Worm (Caenorhabditis elegans): ENCODE measurements around the gene pac-1.

DNA sequence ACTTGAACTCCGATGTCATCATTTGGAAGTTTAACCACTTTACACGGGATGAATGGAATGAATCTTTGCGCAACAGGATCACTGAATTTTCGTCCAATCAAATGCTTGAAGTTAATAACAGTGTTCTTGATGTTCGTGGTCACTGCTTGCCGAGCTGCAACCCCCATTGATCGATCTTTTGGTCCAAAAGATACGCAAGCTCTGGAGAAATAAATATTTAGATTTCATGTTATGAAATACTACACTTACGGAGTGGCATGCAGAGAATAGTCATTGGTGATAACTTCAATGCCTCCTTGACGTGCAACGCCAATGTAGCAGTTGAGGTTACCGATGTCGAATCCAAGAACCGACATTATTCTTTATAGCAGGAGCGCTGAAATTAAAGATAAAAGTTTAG is 48.3 kb upstream of the pac-1 start, which contains the start of gene hsp-110:
- TF ChIP-seq jun-1 (tag; optimal IDR thresholded peaks at IDR 0.05) (no peak), ztf-11 (tag; optimal IDR thresholded peaks at IDR 0.05) (no peak), egl-27 (tag; optimal IDR thresholded peaks at IDR 0.05) (no peak), fos-1 (tag; optimal IDR thresholded peaks at IDR 0.05) (no peak), elt-1 (tag; optimal IDR thresholded peaks at IDR 0.05) (no peak), fkh-10 (GFP tag; optimal IDR thresholded peaks at IDR 0.05) (no peak), aly-2 (tag; optimal IDR thresholded peaks at IDR 0.05) (no peak), nhr-77 (tag; optimal IDR thresholded peaks at IDR 0.05) (no peak), ama-1 (optimal IDR thresholded peaks at IDR 0.05) (no peak)

Data from whole organism, L3 larva.